Fruit fly (Drosophila melanogaster) whole organism: ENCODE measurements around the gene CanA-14F.

ENCODE experiments used
- CG8478 ChIP-seq: fragments of >200 bp; optimal IDR thresholded peaks from 2 replicates; lab custom pipeline; 2018; ENCODE audit warnings: inconsistent platforms
- usp ChIP-seq: fragments of >200 bp; optimal IDR thresholded peaks from 2 replicates; lab custom pipeline; 2017; ENCODE audit warnings: missing biosample characterization, missing genetic modification characterization, mixed read lengths

- TF ChIP-seq CG8478 (lab: Kevin White, UChicago) (no peak), usp (GFP tag; lab: Kevin White, UChicago) (no peak)
Observed at dm6 chrX:16540802-16541346, 46.1 kb downstream of the CanA-14F start, which contains the start of gene CG9903.
